Fruit fly (Drosophila melanogaster): ENCODE measurements around the gene kkv.

dm6 chr3R:5427157-5427556 is 34.5 kb upstream of the kkv start, which contains the start of gene CG12147:
- TF ChIP-seq CG8478 (optimal IDR thresholded peaks at IDR 0.05) (no peak), Dll (optimal IDR thresholded peaks at IDR 0.05) (no peak), psq (optimal IDR thresholded peaks at IDR 0.05) (no peak), usp (GFP tag; optimal IDR thresholded peaks at IDR 0.05) (no peak), pan (optimal IDR thresholded peaks at IDR 0.05) (no peak), EcR (GFP tag; optimal IDR thresholded peaks at IDR 0.05) (no peak)

All from whole organism.